Worm (Caenorhabditis elegans) whole organism, L2 larva: ENCODE data around the gene clec-172.

Source experiments
- ama-1 ChIP-seq: fragments of 150-350 bp; optimal IDR thresholded peaks from 2 replicates; lab custom pipeline; 2018; ENCODE audit warnings: inconsistent platforms
- ceh-82 ChIP-seq: fragments of 150-350 bp; optimal IDR thresholded peaks from 2 replicates; lab custom pipeline; 2014; ENCODE audit warnings: missing biosample characterization, missing genetic modification characterization
- egl-27 ChIP-seq: sonication (generic microtip); optimal IDR thresholded peaks from 3 replicates; lab custom pipeline; 2017; ENCODE audit warnings: missing biosample characterization, missing genetic modification reagents, missing genetic modification characterization
- lin-13 ChIP-seq: fragments of 150-350 bp; optimal IDR thresholded peaks from 2 replicates; lab custom pipeline; 2014; ENCODE audit warnings: missing biosample characterization, missing genetic modification reagents, missing genetic modification characterization
- lin-39 ChIP-seq: fragments of 150-350 bp; optimal IDR thresholded peaks from 2 replicates; lab custom pipeline; 2014; ENCODE audit warnings: missing biosample characterization, missing genetic modification reagents, missing genetic modification characterization
- lsy-2 ChIP-seq, 2 experiments: fragments of 150-350 bp in 1 of 2; sonication (generic microtip) in 1 of 2; optimal IDR thresholded peaks; 2 replicates each; lab custom pipeline; 2014 to 2017; ENCODE audit warnings: missing biosample characterization in 2 of 2, missing genetic modification characterization in 2 of 2
- nhr-12 ChIP-seq: fragments of 150-350 bp; optimal IDR thresholded peaks from 2 replicates; lab custom pipeline; 2014; ENCODE audit warnings: missing biosample characterization, missing genetic modification characterization
- unc-39 ChIP-seq: fragments of 150-350 bp; optimal IDR thresholded peaks from 2 replicates; lab custom pipeline; 2014; ENCODE audit warnings: missing biosample characterization, missing genetic modification characterization
- ztf-4 ChIP-seq: fragments of 150-350 bp; optimal IDR thresholded peaks from 2 replicates; lab custom pipeline; 2014; ENCODE audit warnings: missing biosample characterization, missing genetic modification characterization

- TF ChIP-seq ama-1 (no peak), nhr-12 (tag; lab: Kevin White, UChicago) (no peak), lin-39 (no peak), ztf-4 (no peak), unc-39 (tag; lab: Kevin White, UChicago) (no peak), lin-13 (GFP tag; lab: Kevin White, UChicago) (no peak), egl-27 (tag; lab: Kevin White, UChicago) (no peak), lsy-2 (tag; optimal IDR thresholded peaks at IDR 0.05; lab: Kevin White, UChicago) (no peak), ceh-82 (tag; lab: Kevin White, UChicago) (no peak)
Measured at ce11 chrIV:1514415-1514814, 2.0 kb downstream of the clec-172 start.
